Fruit fly (Drosophila melanogaster) whole organism, embryonic: ENCODE results near the gene CG34353.

Experiments
- CG11247 ChIP-seq: fragments of 200-800 bp; sonication (Bioruptor generic); IDR thresholded peaks from 2 replicates; pipeline ENCODE4 v1.3.6; 2022; ENCODE audit warnings: missing biosample characterization, missing genetic modification characterization
- CG11398 ChIP-seq: fragments of 200-800 bp; sonication (Bioruptor generic); optimal IDR thresholded peaks from 2 replicates; lab custom pipeline; 2016; ENCODE audit warnings: missing biosample characterization, missing genetic modification characterization
- CG11695 ChIP-seq: fragments of 200-800 bp; sonication (Bioruptor generic); IDR thresholded peaks from 3 replicates; pipeline ENCODE4 v1.3.6; 2022; ENCODE audit warnings: missing biosample characterization, missing genetic modification characterization
- CG15479 ChIP-seq: fragments of 200-800 bp; sonication (Bioruptor generic); optimal IDR thresholded peaks from 3 replicates; lab custom pipeline; 2019; ENCODE audit warnings: missing biosample characterization, mild to moderate bottlenecking, missing genetic modification characterization, moderate library complexity
- CG1603 ChIP-seq: fragments of 200-800 bp; sonication (Bioruptor generic); optimal IDR thresholded peaks from 2 replicates; lab custom pipeline; 2019; ENCODE audit warnings: missing biosample characterization, mild to moderate bottlenecking, missing genetic modification characterization, moderate library complexity
- CG18476 ChIP-seq: fragments of 200-800 bp; sonication (Bioruptor generic); optimal IDR thresholded peaks from 2 replicates; lab custom pipeline; 2016; ENCODE audit warnings: missing biosample characterization, mild to moderate bottlenecking, missing genetic modification characterization
- CG32772 ChIP-seq: fragments of 200-800 bp; sonication (Bioruptor generic); IDR thresholded peaks from 2 replicates; pipeline ENCODE4 v1.3.6; 2022; ENCODE audit warnings: missing biosample characterization, missing genetic modification characterization
- CG6813 ChIP-seq: fragments of 200-800 bp; sonication (Bioruptor generic); optimal IDR thresholded peaks from 2 replicates; lab custom pipeline; 2017; ENCODE audit warnings: missing biosample characterization, missing genetic modification characterization, mild to moderate bottlenecking, moderate library complexity, missing genetic modification reagents
- CG6854 ChIP-seq: fragments of 200-800 bp; sonication (Bioruptor generic); optimal IDR thresholded peaks from 3 replicates; lab custom pipeline; 2017; ENCODE audit warnings: missing biosample characterization, mild to moderate bottlenecking, missing genetic modification characterization
- CG7271 ChIP-seq: fragments of 200-800 bp; sonication (Bioruptor generic); optimal IDR thresholded peaks from 2 replicates; lab custom pipeline; 2018; ENCODE audit warnings: missing biosample characterization, mild to moderate bottlenecking, missing genetic modification characterization, moderate library complexity
- CG8765 ChIP-seq: fragments of 200-800 bp; sonication (Bioruptor generic); IDR thresholded peaks from 2 replicates; pipeline ENCODE4 v1.3.6; 2022; ENCODE audit warnings: missing biosample characterization, missing genetic modification characterization
- CG9609 ChIP-seq: fragments of 200-800 bp; sonication (Bioruptor generic); optimal IDR thresholded peaks from 3 replicates; lab custom pipeline; 2016; ENCODE audit warnings: missing biosample characterization, missing genetic modification characterization
- CG9727 ChIP-seq: fragments of 200-800 bp; sonication (Bioruptor generic); optimal IDR thresholded peaks from 3 replicates; lab custom pipeline; 2017; ENCODE audit warnings: missing biosample characterization, mild to moderate bottlenecking, missing genetic modification characterization
- CG9797 ChIP-seq: fragments of 200-800 bp; sonication (Bioruptor generic); optimal IDR thresholded peaks from 3 replicates; lab custom pipeline; 2018; ENCODE audit warnings: missing biosample characterization, mild to moderate bottlenecking, missing genetic modification characterization
- Chrac-16 ChIP-seq: fragments of 200-800 bp; sonication (Bioruptor generic); optimal IDR thresholded peaks from 3 replicates; lab custom pipeline; 2016; ENCODE audit warnings: missing biosample characterization, missing genetic modification characterization
- CkIIα-i1 ChIP-seq: fragments of 200-800 bp; sonication (Bioruptor generic); IDR thresholded peaks from 2 replicates; pipeline ENCODE4 v1.3.6; 2022; ENCODE audit warnings: missing biosample characterization, missing genetic modification characterization
- D19A ChIP-seq: fragments of 200-800 bp; optimal IDR thresholded peaks from 3 replicates; lab custom pipeline; 2019; ENCODE audit warnings: missing biosample characterization, mild to moderate bottlenecking, missing genetic modification characterization, moderate library complexity
- Dll ChIP-seq: fragments of 200-800 bp; sonication (Bioruptor generic); IDR thresholded peaks from 4 replicates; pipeline ENCODE4 v1.3.6; 2022; ENCODE audit warnings: missing biosample characterization, missing genetic modification characterization; ENCODE audit not compliant: partially characterized antibody
- Doc2 ChIP-seq: fragments of 200-800 bp; sonication (Bioruptor generic); IDR thresholded peaks from 2 replicates; pipeline ENCODE4 v1.3.6; 2022; ENCODE audit warnings: missing biosample characterization, missing genetic modification characterization
- Dp ChIP-seq: fragments of 200-800 bp; sonication (Bioruptor generic); optimal IDR thresholded peaks from 2 replicates; lab custom pipeline; 2018; ENCODE audit warnings: missing biosample characterization, mild to moderate bottlenecking, missing genetic modification characterization, moderate library complexity
- HLH4C ChIP-seq: fragments of 200-800 bp; sonication (Bioruptor generic); IDR thresholded peaks from 3 replicates; pipeline ENCODE4 v1.3.6; 2022; ENCODE audit warnings: missing biosample characterization, missing genetic modification characterization; ENCODE audit not compliant: partially characterized antibody
- Lim3 ChIP-seq: fragments of 200-800 bp; sonication (Bioruptor generic); IDR thresholded peaks from 2 replicates; pipeline ENCODE4 v1.3.6; 2022; ENCODE audit warnings: missing biosample characterization, missing genetic modification characterization
- Max ChIP-seq: fragments of 200-800 bp; sonication (Bioruptor generic); optimal IDR thresholded peaks from 2 replicates; lab custom pipeline; 2016; ENCODE audit warnings: missing biosample characterization, mild to moderate bottlenecking, missing genetic modification characterization
- Neu2 ChIP-seq: fragments of 200-800 bp; sonication (Bioruptor generic); optimal IDR thresholded peaks from 3 replicates; lab custom pipeline; 2016; ENCODE audit warnings: missing biosample characterization, missing genetic modification characterization, borderline replicate concordance
- Oaz ChIP-seq: fragments of 200-800 bp; sonication (Bioruptor generic); IDR thresholded peaks from 2 replicates; pipeline ENCODE4 v1.3.6; 2022; ENCODE audit warnings: missing biosample characterization, missing genetic modification characterization
- Sin3A ChIP-seq: fragments of >200 bp; optimal IDR thresholded peaks from 2 replicates; lab custom pipeline; 2018
- Sox100B ChIP-seq: fragments of 200-800 bp; sonication (Bioruptor generic); optimal IDR thresholded peaks from 3 replicates; lab custom pipeline; 2018; ENCODE audit warnings: missing biosample characterization, mild to moderate bottlenecking, missing genetic modification characterization
- Spps ChIP-seq: fragments of 200-800 bp; sonication (Bioruptor generic); optimal IDR thresholded peaks from 2 replicates; lab custom pipeline; 2018; ENCODE audit warnings: missing biosample characterization, mild to moderate bottlenecking, missing genetic modification characterization
- Xrp1 ChIP-seq: fragments of 200-800 bp; sonication (Bioruptor generic); IDR thresholded peaks from 2 replicates; pipeline ENCODE4 v1.3.6; 2022; ENCODE audit warnings: missing biosample characterization, missing genetic modification characterization
- abd-A ChIP-seq: fragments of 200-800 bp; sonication (Bioruptor generic); optimal IDR thresholded peaks from 3 replicates; lab custom pipeline; 2019; ENCODE audit warnings: missing biosample characterization, mild to moderate bottlenecking, missing genetic modification characterization, moderate library complexity
- ac ChIP-seq: fragments of 200-800 bp; sonication (Bioruptor generic); optimal IDR thresholded peaks from 3 replicates; lab custom pipeline; 2017; ENCODE audit warnings: missing biosample characterization, mild to moderate bottlenecking, missing genetic modification characterization
- ash1 ChIP-seq: fragments of 200-800 bp; sonication (Bioruptor generic); optimal IDR thresholded peaks from 2 replicates; lab custom pipeline; 2018; ENCODE audit warnings: missing biosample characterization, mild to moderate bottlenecking, missing genetic modification characterization
- cas ChIP-seq: fragments of 200-800 bp; sonication (Bioruptor generic); IDR thresholded peaks from 2 replicates; pipeline ENCODE4 v1.3.6; 2022; ENCODE audit warnings: missing biosample characterization, missing genetic modification characterization
- corto ChIP-seq: fragments of 200-800 bp; sonication (Bioruptor generic); optimal IDR thresholded peaks from 2 replicates; lab custom pipeline; 2016; ENCODE audit warnings: missing biosample characterization, mild to moderate bottlenecking, missing genetic modification characterization, moderate library complexity
- crol ChIP-seq: fragments of 200-800 bp; sonication (Bioruptor generic); IDR thresholded peaks from 2 replicates; pipeline ENCODE4 v1.3.6; 2022; ENCODE audit warnings: missing biosample characterization, missing genetic modification characterization
- crp ChIP-seq, 2 experiments: fragments of 200-800 bp; sonication (Bioruptor generic); optimal IDR thresholded peaks; 2 replicates in 1 of 2; 3 replicates in 1 of 2; lab custom pipeline; 2017; ENCODE audit warnings: missing biosample characterization in 2 of 2, missing genetic modification characterization in 2 of 2, mild to moderate bottlenecking in 1 of 2, moderate library complexity in 1 of 2
- dati ChIP-seq: fragments of 200-800 bp; sonication (Bioruptor generic); IDR thresholded peaks from 2 replicates; pipeline ENCODE4 v1.3.6; 2022; ENCODE audit warnings: missing biosample characterization, missing genetic modification characterization
- hkb ChIP-seq, 2 experiments: fragments of 200-800 bp in 1 of 2; fragments of >200 bp in 1 of 2; sonication (Bioruptor generic) in 1 of 2; IDR thresholded peaks in 1 of 2; optimal IDR thresholded peaks in 1 of 2; 2 replicates each; pipeline versions ENCODE4 v1.3.6 to Lab custom; 2017 to 2022; ENCODE audit warnings: missing biosample characterization in 1 of 2, missing genetic modification characterization in 1 of 2
- ind ChIP-seq: fragments of 200-800 bp; sonication (Bioruptor generic); optimal IDR thresholded peaks from 3 replicates; lab custom pipeline; 2016; ENCODE audit warnings: missing biosample characterization, missing genetic modification characterization
- kni ChIP-seq: fragments of 200-800 bp; sonication (Bioruptor generic); optimal IDR thresholded peaks from 3 replicates; lab custom pipeline; 2017; ENCODE audit warnings: mild to moderate bottlenecking, missing biosample characterization, missing genetic modification reagents, missing genetic modification characterization
- lab ChIP-seq: fragments of 200-800 bp; sonication (Bioruptor generic); optimal IDR thresholded peaks from 3 replicates; lab custom pipeline; 2017; ENCODE audit warnings: missing biosample characterization, missing genetic modification characterization, mild to moderate bottlenecking, moderate library complexity, missing genetic modification reagents
- lbe ChIP-seq: fragments of 200-800 bp; sonication (Bioruptor generic); optimal IDR thresholded peaks from 2 replicates; lab custom pipeline; 2016; ENCODE audit warnings: missing biosample characterization, mild to moderate bottlenecking, missing genetic modification characterization
- nom ChIP-seq: fragments of 200-800 bp; sonication (Bioruptor generic); optimal IDR thresholded peaks from 2 replicates; lab custom pipeline; 2017; ENCODE audit warnings: missing biosample characterization, missing genetic modification characterization, mild to moderate bottlenecking, moderate library complexity, missing genetic modification reagents
- pan ChIP-seq, 4 experiments: fragments of >200 bp in 3 of 4; fragments of 200-800 bp in 1 of 4; sonication (Bioruptor generic) in 1 of 4; optimal IDR thresholded peaks in 3 of 4; IDR thresholded peaks in 1 of 4; 2 replicates each; pipeline versions ENCODE4 v1.3.6 to Lab custom; 2017 to 2022; ENCODE audit warnings: missing biosample characterization in 2 of 4, missing genetic modification characterization in 2 of 4, mixed read lengths in 1 of 4
- pros ChIP-seq: fragments of 200-800 bp; sonication (Bioruptor generic); optimal IDR thresholded peaks from 3 replicates; lab custom pipeline; 2019; ENCODE audit warnings: missing biosample characterization, mild to moderate bottlenecking, missing genetic modification characterization, moderate library complexity
- pzg ChIP-seq: fragments of 200-800 bp; sonication (Bioruptor generic); optimal IDR thresholded peaks from 3 replicates; lab custom pipeline; 2018; ENCODE audit warnings: missing biosample characterization, mild to moderate bottlenecking, missing genetic modification characterization, moderate library complexity
- sens ChIP-seq: fragments of 200-800 bp; sonication (Bioruptor generic); peaks from one replicate; lab custom pipeline; 2016; ENCODE audit warnings: missing biosample characterization, missing genetic modification characterization
- tio ChIP-seq: fragments of 200-800 bp; sonication (Bioruptor generic); optimal IDR thresholded peaks from 2 replicates; lab custom pipeline; 2017; ENCODE audit warnings: missing biosample characterization, missing genetic modification characterization, inconsistent platforms
- vvl ChIP-seq: fragments of 200-800 bp; sonication (Bioruptor generic); IDR thresholded peaks from 2 replicates; pipeline ENCODE4 v1.3.6; 2022; ENCODE audit warnings: missing biosample characterization, missing genetic modification characterization
- zen ChIP-seq: fragments of 200-800 bp; sonication (Bioruptor generic); optimal IDR thresholded peaks from 3 replicates; lab custom pipeline; 2018; ENCODE audit warnings: missing biosample characterization, mild to moderate bottlenecking, missing genetic modification characterization, moderate library complexity

Gene CG34353

DNA sequence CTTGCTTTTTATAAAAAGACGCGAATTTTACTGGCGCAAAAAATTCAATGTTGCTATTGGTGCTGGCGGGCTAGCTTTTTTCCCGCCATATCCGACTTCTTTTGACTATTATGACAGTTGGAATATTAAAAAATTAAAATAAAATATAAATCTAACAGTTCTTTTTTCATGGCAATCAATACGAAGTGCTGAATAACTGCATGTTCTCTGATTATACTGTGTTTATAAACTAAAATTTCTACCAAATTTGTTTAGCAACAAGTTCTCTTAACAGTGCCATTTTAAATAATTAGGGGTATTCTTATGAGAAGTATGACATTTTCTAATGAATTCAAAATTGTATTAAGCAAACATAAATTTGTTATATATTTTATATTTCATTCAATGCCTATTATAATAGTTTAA, 13.7 kb upstream of the CG34353 start, which contains the start of gene Boh1 (continued):
- peak; percentile 15 for TF ChIP-seq pzg
- no peak for TF ChIP-seq Oaz (GFP tag; lab: Robert Waterston, UW)
- TF ChIP-seq hkb (optimal IDR thresholded peaks at IDR 0.05; lab: Kevin White, UChicago), result no peak
- peak; percentile 32; the same call in 1 of the 2 replicates for TF ChIP-seq hkb (GFP tag; IDR thresholded peaks at IDR 0.05; lab: Robert Waterston, UW)
- TF ChIP-seq zen (tag; lab: Kevin White, UChicago), result peak; percentile 3
- TF ChIP-seq HLH4C (GFP tag; lab: Robert Waterston, UW), result no peak
- no peak for TF ChIP-seq kni
- TF ChIP-seq vvl, result no peak
- peak; percentile 40 for TF ChIP-seq D19A (tag; lab: Kevin White, UChicago)
- TF ChIP-seq Sox100B (GFP tag; lab: Kevin White, UChicago), result peak; percentile 63
- TF ChIP-seq tio (GFP tag; lab: Kevin White, UChicago), result no peak
- TF ChIP-seq CG6813 (GFP tag; lab: Kevin White, UChicago), result no peak
- TF ChIP-seq CG8765 (GFP tag; lab: Robert Waterston, UW), result no peak
- no peak for TF ChIP-seq CG11247 (GFP tag; lab: Robert Waterston, UW)
- peak; percentile 13 for TF ChIP-seq lbe (GFP tag; lab: Kevin White, UChicago)
- TF ChIP-seq Lim3, result no peak
- no peak for TF ChIP-seq corto (GFP tag; lab: Kevin White, UChicago)
- TF ChIP-seq crp (GFP tag; optimal IDR thresholded peaks at IDR 0.05; lab: Kevin White, UChicago), result no peak
- TF ChIP-seq pros, result no peak
- TF ChIP-seq CG32772, result no peak
- TF ChIP-seq Xrp1 (GFP tag; lab: Robert Waterston, UW), result no peak; the same call in 1 of the 2 replicates
- no peak for TF ChIP-seq Sin3A (lab: Kevin White, UChicago)
- no peak for TF ChIP-seq ac
- TF ChIP-seq Max (GFP tag; lab: Kevin White, UChicago), result no peak
- TF ChIP-seq CG7271 (tag; lab: Kevin White, UChicago), result no peak
- TF ChIP-seq lab, result no peak
- no peak for TF ChIP-seq crol (GFP tag; lab: Robert Waterston, UW)
- TF ChIP-seq CG15479 (GFP tag; lab: Kevin White, UChicago), result peak; percentile 25
- TF ChIP-seq CG18476 (GFP tag; lab: Kevin White, UChicago), result no peak
- TF ChIP-seq Spps (tag; lab: Kevin White, UChicago), result no peak
- TF ChIP-seq Chrac-16 (GFP tag; lab: Kevin White, UChicago), result no peak
- TF ChIP-seq pan (optimal IDR thresholded peaks at IDR 0.05; lab: Kevin White, UChicago), result no peak
- no peak for TF ChIP-seq pan (GFP tag; optimal IDR thresholded peaks at IDR 0.05 in 1 of 2, IDR thresholded peaks at IDR 0.05 in 1 of 2)
- TF ChIP-seq Neu2 (GFP tag; lab: Kevin White, UChicago), result no peak
- no peak for TF ChIP-seq CkIIα-i1
- no peak for TF ChIP-seq CG1603 (tag; lab: Kevin White, UChicago)
- no peak for TF ChIP-seq CG6854
- peak; percentile 12 for TF ChIP-seq CG9727 (GFP tag; lab: Kevin White, UChicago)
- TF ChIP-seq dati (GFP tag; lab: Robert Waterston, UW), result no peak
- TF ChIP-seq Dll (GFP tag; lab: Robert Waterston, UW), result no peak
- no peak for TF ChIP-seq abd-A
- TF ChIP-seq nom (GFP tag; lab: Kevin White, UChicago), result no peak
- TF ChIP-seq ash1 (GFP tag; lab: Kevin White, UChicago), result no peak
- TF ChIP-seq CG11398 (GFP tag; lab: Kevin White, UChicago), result no peak
- TF ChIP-seq Doc2 (GFP tag; lab: Robert Waterston, UW), result no peak
- TF ChIP-seq sens (GFP tag; lab: Kevin White, UChicago), result peak; percentile 68
- TF ChIP-seq ind (GFP tag; lab: Kevin White, UChicago), result no peak
- TF ChIP-seq CG11695 (GFP tag; lab: Robert Waterston, UW), result no peak
- no peak for TF ChIP-seq CG9797
- peak; percentile 6 for TF ChIP-seq Dp
- no peak for TF ChIP-seq CG9609 (GFP tag; lab: Kevin White, UChicago)
- no peak for TF ChIP-seq cas (GFP tag; lab: Robert Waterston, UW)
